Fruit fly (Drosophila melanogaster): ENCODE data around the gene RYa-R.
A peak's percentile ranks its signal among the peaks of the same experiment; 100 is the strongest.

Gene RYa-R

DNA sequence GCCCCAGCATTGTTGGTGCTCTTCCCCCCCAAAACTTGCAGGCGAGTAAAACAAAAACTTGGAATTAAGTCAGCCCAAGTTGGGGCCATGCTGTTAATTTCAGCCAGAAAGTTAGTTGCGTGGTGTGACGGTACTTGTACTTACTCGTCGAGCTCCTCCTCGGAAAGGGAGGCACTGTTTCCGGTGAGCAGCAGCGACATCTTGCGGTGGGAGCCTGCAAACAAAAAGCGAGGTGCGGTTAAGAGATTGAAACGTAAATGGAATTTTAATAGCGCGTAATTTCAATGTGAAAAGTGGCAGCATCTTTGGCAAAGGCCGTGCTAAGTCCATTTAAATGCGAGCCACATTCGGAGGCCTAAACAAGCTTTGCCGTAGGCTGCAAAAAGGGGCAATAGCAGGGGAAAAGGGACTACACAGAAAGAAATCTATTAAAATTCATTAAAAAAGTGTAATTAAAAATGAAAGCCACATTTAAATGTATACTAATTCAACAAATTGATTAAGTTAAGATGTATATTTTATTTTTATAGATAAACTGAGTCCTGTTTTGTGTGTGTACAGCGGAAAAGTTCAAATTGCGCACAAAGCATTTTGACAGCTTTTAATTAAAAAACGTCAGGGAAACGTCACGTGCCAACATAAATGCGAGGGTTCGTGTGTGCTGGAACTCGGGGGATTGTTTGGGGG, 40.3 kb upstream of the RYa-R start (continued):
- no peak for TF ChIP-seq Doc2 (GFP tag; IDR thresholded peaks at IDR 0.05)
- TF ChIP-seq salm (tag; optimal IDR thresholded peaks at IDR 0.05): no peak
- TF ChIP-seq CG6272 (GFP tag; IDR thresholded peaks at IDR 0.05): 0 out of 2 replicates have a peak, but pooled peaks have one; percentile 11
- TF ChIP-seq CG8478 (optimal IDR thresholded peaks at IDR 0.05): no peak
- no peak for TF ChIP-seq PHDP (tag; optimal IDR thresholded peaks at IDR 0.05)
- peak; percentile 10; the same call in 1 of the 2 replicates for TF ChIP-seq CG8765 (GFP tag; IDR thresholded peaks at IDR 0.05)
- TF ChIP-seq CG18599 (GFP tag; optimal IDR thresholded peaks at IDR 0.05): peak; percentile 58
- no peak for TF ChIP-seq CG12236 (GFP tag; optimal IDR thresholded peaks at IDR 0.05)
- no peak for TF ChIP-seq Bteb2 (GFP tag; optimal IDR thresholded peaks at IDR 0.05)
- TF ChIP-seq sug (tag; optimal IDR thresholded peaks at IDR 0.05): no peak
- TF ChIP-seq vnd (GFP tag; IDR thresholded peaks at IDR 0.05; ENCODE audit: partially characterized antibody): no peak
- TF ChIP-seq ftz-f1 (GFP tag; optimal IDR thresholded peaks at IDR 0.05): no peak
- no peak for TF ChIP-seq Dref (GFP tag; IDR thresholded peaks at IDR 0.05)
- TF ChIP-seq CG1602 (GFP tag; optimal IDR thresholded peaks at IDR 0.05): no peak
- TF ChIP-seq CG31365 (tag; optimal IDR thresholded peaks at IDR 0.05): no peak
- 0 out of 2 replicates have a peak, but pooled peaks have one; percentile 16 for TF ChIP-seq sisA (GFP tag; IDR thresholded peaks at IDR 0.05)
- no peak for TF ChIP-seq crc (GFP tag; optimal IDR thresholded peaks at IDR 0.05)
- TF ChIP-seq Poxn (GFP tag; IDR thresholded peaks at IDR 0.05): no peak
- no peak for TF ChIP-seq Mrtf (GFP tag; IDR thresholded peaks at IDR 0.05)
- no peak for TF ChIP-seq tup (GFP tag; optimal IDR thresholded peaks at IDR 0.05)
- no peak for TF ChIP-seq tap (tag; optimal IDR thresholded peaks at IDR 0.05)
- TF ChIP-seq CG4424 (GFP tag; optimal IDR thresholded peaks at IDR 0.05): no peak
- TF ChIP-seq Atf-2 (GFP tag; optimal IDR thresholded peaks at IDR 0.05): no peak
- TF ChIP-seq Lhr (GFP tag; optimal IDR thresholded peaks at IDR 0.05): peak; percentile 8
- TF ChIP-seq ranshi (GFP tag; IDR thresholded peaks at IDR 0.05): no peak
- peak; percentile 73 for TF ChIP-seq CG14965 (GFP tag; optimal IDR thresholded peaks at IDR 0.05; ENCODE audit: borderline replicate concordance)
- no peak; the same call in 1 of the 2 replicates for TF ChIP-seq Atf6 (GFP tag; IDR thresholded peaks at IDR 0.05)
- TF ChIP-seq sim (GFP tag; IDR thresholded peaks at IDR 0.05): no peak
- TF ChIP-seq CG4617 (GFP tag; optimal IDR thresholded peaks at IDR 0.05; ENCODE audit: borderline replicate concordance): no peak
- no peak for TF ChIP-seq unc-4 (GFP tag; IDR thresholded peaks at IDR 0.05; ENCODE audit: partially characterized antibody)
- no peak for TF ChIP-seq HmgD (GFP tag; optimal IDR thresholded peaks at IDR 0.05)
- TF ChIP-seq CG32772 (GFP tag; IDR thresholded peaks at IDR 0.05): no peak
- TF ChIP-seq kah (GFP tag; optimal IDR thresholded peaks at IDR 0.05): no peak
- TF ChIP-seq jigr1 (GFP tag; IDR thresholded peaks at IDR 0.05): no peak
- TF ChIP-seq fd3F (GFP tag; optimal IDR thresholded peaks at IDR 0.05): no peak
- no peak for TF ChIP-seq CG34224 (GFP tag; IDR thresholded peaks at IDR 0.05; ENCODE audit: partially characterized antibody)
- no peak for TF ChIP-seq hb (GFP tag; IDR thresholded peaks at IDR 0.05; ENCODE audit: partially characterized antibody)
- no peak for TF ChIP-seq CG12155 (GFP tag; optimal IDR thresholded peaks at IDR 0.05)
- TF ChIP-seq CHES-1-like (GFP tag; optimal IDR thresholded peaks at IDR 0.05): no peak
- TF ChIP-seq Blimp-1 (GFP tag; optimal IDR thresholded peaks at IDR 0.05): no peak
- peak; percentile 35; the same call in 1 of the 2 replicates for TF ChIP-seq slbo (GFP tag; IDR thresholded peaks at IDR 0.05)
- no peak for TF ChIP-seq fd102C (GFP tag; optimal IDR thresholded peaks at IDR 0.05)
- no peak for TF ChIP-seq trh (GFP tag; optimal IDR thresholded peaks at IDR 0.05)
- no peak for TF ChIP-seq NfI (GFP tag; optimal IDR thresholded peaks at IDR 0.05)
- TF ChIP-seq CG10431 (GFP tag; optimal IDR thresholded peaks at IDR 0.05): no peak
- TF ChIP-seq chm (GFP tag; IDR thresholded peaks at IDR 0.05): no peak
- TF ChIP-seq ato (GFP tag; IDR thresholded peaks at IDR 0.05; ENCODE audit: partially characterized antibody): no peak
- TF ChIP-seq nom (GFP tag; optimal IDR thresholded peaks at IDR 0.05): no peak
- TF ChIP-seq stc (GFP tag; IDR thresholded peaks at IDR 0.05): no peak
- no peak for TF ChIP-seq Ptx1 (GFP tag; IDR thresholded peaks at IDR 0.05)

All from whole organism, embryonic.